Worm (Caenorhabditis elegans) whole organism, L3 larva: ENCODE data around the gene srd-31.

Source experiments
- R02D3.7 ChIP-seq: fragments of 150-350 bp; optimal IDR thresholded peaks from 2 replicates; lab custom pipeline; 2014; ENCODE audit warnings: missing biosample characterization, missing genetic modification characterization
- aly-2 ChIP-seq: fragments of 150-350 bp; optimal IDR thresholded peaks from 2 replicates; lab custom pipeline; 2014; ENCODE audit warnings: missing biosample characterization, missing genetic modification characterization
- ceh-16 ChIP-seq: sonication (generic microtip); optimal IDR thresholded peaks from 2 replicates; lab custom pipeline; 2017; ENCODE audit warnings: missing biosample characterization, missing genetic modification characterization
- ceh-28 ChIP-seq: fragments of 150-350 bp; optimal IDR thresholded peaks from 2 replicates; lab custom pipeline; 2014; ENCODE audit warnings: missing biosample characterization, missing genetic modification reagents, missing genetic modification characterization
- ceh-9 ChIP-seq: sonication (generic microtip); optimal IDR thresholded peaks from 2 replicates; lab custom pipeline; 2018; ENCODE audit warnings: missing biosample characterization, missing genetic modification characterization
- daf-12 ChIP-seq: fragments of 150-350 bp; optimal IDR thresholded peaks from 2 replicates; lab custom pipeline; 2014; ENCODE audit warnings: missing biosample characterization, missing genetic modification reagents, missing genetic modification characterization
- egl-27 ChIP-seq: sonication (generic microtip); optimal IDR thresholded peaks from 4 replicates; lab custom pipeline; 2017; ENCODE audit warnings: missing biosample characterization, missing genetic modification reagents, missing genetic modification characterization
- egl-5 ChIP-seq: fragments of 150-350 bp; optimal IDR thresholded peaks from 2 replicates; lab custom pipeline; 2017; ENCODE audit warnings: missing biosample characterization, missing genetic modification reagents, missing genetic modification characterization, inconsistent platforms
- elt-2 ChIP-seq: sonication (generic microtip); optimal IDR thresholded peaks from 2 replicates; lab custom pipeline; 2016; ENCODE audit warnings: missing genetic modification reagents, mild to moderate bottlenecking, missing genetic modification characterization, missing compliant biosample characterization
- elt-3 ChIP-seq, 3 experiments: fragments of 150-350 bp in 1 of 3; sonication (generic microtip) in 2 of 3; optimal IDR thresholded peaks; 2 replicates in 2 of 3; 4 replicates in 1 of 3; lab custom pipeline; 2014 to 2017; ENCODE audit warnings: missing biosample characterization in 3 of 3, missing genetic modification characterization in 3 of 3
- eor-1 ChIP-seq, 2 experiments: fragments of 150-350 bp; optimal IDR thresholded peaks; 2 replicates each; lab custom pipeline; 2014 to 2018; ENCODE audit warnings: missing biosample characterization in 2 of 2, missing genetic modification characterization in 2 of 2
- fkh-10 ChIP-seq: sonication (generic microtip); optimal IDR thresholded peaks from 2 replicates; lab custom pipeline; 2017; ENCODE audit warnings: missing biosample characterization, missing genetic modification reagents, missing genetic modification characterization
- fkh-2 ChIP-seq: fragments of 150-350 bp; optimal IDR thresholded peaks from 2 replicates; lab custom pipeline; 2014; ENCODE audit warnings: missing biosample characterization, missing genetic modification reagents, missing genetic modification characterization
- fos-1 ChIP-seq: fragments of 150-350 bp; optimal IDR thresholded peaks from 2 replicates; lab custom pipeline; 2014; ENCODE audit warnings: missing biosample characterization, missing genetic modification characterization
- hmg-11 ChIP-seq: sonication (generic microtip); optimal IDR thresholded peaks from 2 replicates; lab custom pipeline; 2016; ENCODE audit warnings: missing genetic modification characterization, missing compliant biosample characterization
- jun-1 ChIP-seq: fragments of 150-350 bp; optimal IDR thresholded peaks from 2 replicates; lab custom pipeline; 2014; ENCODE audit warnings: missing biosample characterization, missing genetic modification reagents, missing genetic modification characterization
- mml-1 ChIP-seq: fragments of 150-350 bp; sonication (generic microtip); optimal IDR thresholded peaks from 3 replicates; lab custom pipeline; 2014; ENCODE audit warnings: missing biosample characterization, missing genetic modification characterization
- nfya-1 ChIP-seq: sonication (generic microtip); optimal IDR thresholded peaks from 2 replicates; lab custom pipeline; 2017; ENCODE audit warnings: missing genetic modification characterization, mild to moderate bottlenecking, missing compliant biosample characterization, antibody characterized with exemption, moderate library complexity; ENCODE audit not compliant: insufficient read depth
- nhr-11 ChIP-seq: fragments of 150-350 bp; optimal IDR thresholded peaks from 2 replicates; lab custom pipeline; 2014; ENCODE audit warnings: missing biosample characterization, missing genetic modification characterization
- nhr-237 ChIP-seq: fragments of 150-350 bp; optimal IDR thresholded peaks from 2 replicates; lab custom pipeline; 2014; ENCODE audit warnings: missing biosample characterization, missing genetic modification characterization
- nhr-28 ChIP-seq: fragments of 150-350 bp; optimal IDR thresholded peaks from 2 replicates; lab custom pipeline; 2014; ENCODE audit warnings: missing biosample characterization, missing genetic modification characterization
- nhr-67 ChIP-seq: fragments of 150-350 bp; optimal IDR thresholded peaks from 2 replicates; lab custom pipeline; 2014; ENCODE audit warnings: missing biosample characterization, missing genetic modification characterization
- nhr-77 ChIP-seq: fragments of 150-350 bp; optimal IDR thresholded peaks from 2 replicates; lab custom pipeline; 2014; ENCODE audit warnings: missing biosample characterization, missing genetic modification characterization
- pha-4 ChIP-seq: fragments of 150-350 bp; optimal IDR thresholded peaks from 2 replicates; lab custom pipeline; 2014; ENCODE audit warnings: missing biosample characterization, missing genetic modification reagents, missing genetic modification characterization
- sea-2 ChIP-seq: fragments of 150-350 bp; sonication (generic microtip); optimal IDR thresholded peaks from 4 replicates; lab custom pipeline; 2014; ENCODE audit warnings: missing biosample characterization, missing genetic modification reagents, missing genetic modification characterization
- skn-1 ChIP-seq: fragments of 150-350 bp; optimal IDR thresholded peaks from 2 replicates; lab custom pipeline; 2014; ENCODE audit warnings: missing biosample characterization, missing genetic modification characterization
- snpc-4 ChIP-seq: fragments of 150-350 bp; optimal IDR thresholded peaks from 2 replicates; lab custom pipeline; 2014; ENCODE audit warnings: missing biosample characterization, missing genetic modification characterization
- tbx-2 ChIP-seq: sonication (generic microtip); optimal IDR thresholded peaks from 2 replicates; lab custom pipeline; 2016; ENCODE audit warnings: mild to moderate bottlenecking, missing genetic modification characterization, missing compliant biosample characterization
- unc-39 ChIP-seq: sonication (generic microtip); optimal IDR thresholded peaks from 4 replicates; lab custom pipeline; 2017; ENCODE audit warnings: missing biosample characterization, missing genetic modification characterization
- unc-62 ChIP-seq: fragments of 150-350 bp; sonication (generic microtip); optimal IDR thresholded peaks from 4 replicates; lab custom pipeline; 2014; ENCODE audit warnings: missing biosample characterization, missing genetic modification reagents, missing genetic modification characterization
- ztf-4 ChIP-seq: fragments of 150-350 bp; optimal IDR thresholded peaks from 2 replicates; lab custom pipeline; 2014; ENCODE audit warnings: missing biosample characterization, missing genetic modification characterization

srd-31 gene

DNA sequence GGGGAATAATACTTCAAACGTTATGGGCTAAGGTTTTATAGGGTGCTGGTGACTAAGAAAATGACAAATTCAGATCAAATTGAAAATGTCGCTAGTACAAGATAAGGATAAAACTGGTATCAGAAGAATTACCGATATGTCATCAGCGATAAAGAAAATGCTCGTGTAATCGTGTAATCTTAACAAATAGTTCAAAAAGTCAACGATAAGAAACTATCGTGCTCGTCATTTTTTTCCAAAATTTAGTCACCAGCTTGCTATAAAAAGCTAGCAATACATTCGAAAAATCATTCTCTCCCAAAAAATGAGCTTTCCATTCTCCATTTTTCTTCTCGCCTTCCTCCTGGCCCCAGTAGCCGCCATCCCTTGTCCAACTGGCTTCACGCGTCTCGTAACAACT is 3.2 kb upstream of the srd-31 start, which contains the start of gene clec-45:
TSS of gene clec-45 (plus strand) at position 301 of the 400 bp plus-strand sequence.
- TF ChIP-seq ztf-4 (no peak), elt-3 (tag; optimal IDR thresholded peaks at IDR 0.05; lab: Kevin White, UChicago) (no peak), eor-1 (tag; optimal IDR thresholded peaks at IDR 0.05; lab: Kevin White, UChicago) (no peak), hmg-11 (tag; lab: Kevin White, UChicago) (no peak), mml-1 (no peak), R02D3.7 (tag; lab: Kevin White, UChicago) (no peak), ceh-9 (tag; lab: Kevin White, UChicago) (no peak), egl-5 (tag; lab: Kevin White, UChicago) (no peak), nhr-77 (tag; lab: Kevin White, UChicago) (no peak), nhr-11 (tag; lab: Kevin White, UChicago) (no peak), elt-2 (tag; lab: Kevin White, UChicago) (no peak)

DNA sequence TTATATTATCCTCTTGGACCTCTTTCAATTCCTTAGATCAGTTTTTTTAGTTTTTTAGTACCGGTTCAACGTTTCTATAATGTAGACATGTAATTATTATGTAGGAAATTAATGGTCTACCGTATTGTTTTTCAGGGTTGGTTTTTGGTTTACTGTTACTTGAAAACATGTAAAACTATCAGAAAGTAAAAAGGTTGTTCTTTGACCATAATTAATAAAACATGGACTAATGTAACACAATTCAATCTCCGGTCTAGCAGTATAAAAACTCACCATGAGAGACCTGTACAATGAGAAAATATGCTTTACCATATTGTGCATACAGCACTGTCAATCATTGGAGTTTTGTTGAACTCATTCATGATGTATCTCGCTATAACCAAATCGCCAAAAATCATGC is 912 bp upstream of the srd-31 start, which contains the start of gene srd-29:
TSS of gene srd-29 (plus strand) at position 301 of the 400 bp plus-strand sequence.
- no peak for TF ChIP-seq jun-1
- TF ChIP-seq, all 47 proteins: peak for 0

DNA sequence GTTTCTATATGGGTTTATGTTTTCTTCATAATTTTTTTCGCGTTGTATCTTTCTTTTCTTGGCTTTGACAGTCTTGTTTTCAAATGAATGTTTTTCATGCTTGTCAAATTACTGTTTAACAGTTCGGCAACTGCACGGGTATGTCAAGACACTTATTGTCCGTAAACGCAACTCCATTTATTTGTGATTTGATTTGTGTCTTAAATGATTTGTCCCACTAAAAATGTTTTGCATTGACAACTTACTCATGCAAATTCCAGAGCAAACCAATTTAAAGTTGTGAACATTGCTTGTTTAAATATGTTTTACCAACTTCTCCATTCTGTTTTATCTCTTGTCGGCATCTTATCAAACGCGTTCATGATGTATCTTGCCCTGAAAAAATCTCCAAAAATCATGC is 2.8 kb downstream of the srd-31 start, which contains the start of gene srd-25:
TSS of gene srd-25 (plus strand) at position 301 of the 400 bp plus-strand sequence.
- TF ChIP-seq unc-62 (GFP tag; lab: Kevin White, UChicago) (no peak), aly-2 (tag; lab: Kevin White, UChicago) (no peak), tbx-2 (tag; lab: Kevin White, UChicago) (no peak), nhr-11 (tag; lab: Kevin White, UChicago) (no peak), ceh-9 (tag; lab: Kevin White, UChicago) (no peak), hmg-11 (tag; lab: Kevin White, UChicago) (no peak)

DNA sequence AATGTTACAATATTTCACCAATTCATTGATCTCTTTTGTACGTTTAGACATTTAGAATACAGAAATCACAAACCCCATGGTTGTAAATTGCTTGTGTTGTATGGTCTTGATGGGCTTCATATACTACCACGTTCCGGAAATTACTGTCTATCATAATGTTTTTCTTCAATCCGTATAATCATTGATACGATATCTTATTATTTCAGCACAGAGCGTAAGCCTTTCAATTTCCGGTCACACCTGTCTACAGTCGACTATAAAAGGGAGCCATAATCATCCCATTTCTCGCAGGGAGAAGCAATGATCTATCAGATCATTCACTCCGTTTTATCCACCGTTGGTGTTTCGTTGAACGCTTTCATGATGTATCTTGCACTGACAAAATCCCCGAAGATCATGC is 5.1 kb downstream of the srd-31 start, which contains the start of gene srd-30:
TSS of gene srd-30 (plus strand) at position 301 of the 400 bp plus-strand sequence.
- no peak for TF ChIP-seq sea-2
- TF ChIP-seq skn-1 (tag; lab: Kevin White, UChicago): no peak
- TF ChIP-seq egl-5 (tag; lab: Kevin White, UChicago): no peak
- no peak for TF ChIP-seq jun-1
- no peak for TF ChIP-seq nfya-1 (tag; lab: Kevin White, UChicago)
- no peak for TF ChIP-seq nhr-28 (tag; lab: Kevin White, UChicago)
- TF ChIP-seq snpc-4 (tag; lab: Kevin White, UChicago): no peak
- TF ChIP-seq egl-27 (tag; lab: Kevin White, UChicago): no peak
- TF ChIP-seq pha-4 (tag; lab: Kevin White, UChicago): no peak
- TF ChIP-seq nhr-67 (tag; lab: Kevin White, UChicago): no peak
- TF ChIP-seq daf-12: no peak
- TF ChIP-seq unc-39 (tag; lab: Kevin White, UChicago): no peak
- no peak for TF ChIP-seq ceh-28 (tag; lab: Kevin White, UChicago)
- no peak for TF ChIP-seq R02D3.7 (tag; lab: Kevin White, UChicago)
- TF ChIP-seq fkh-2 (tag; lab: Kevin White, UChicago): no peak
- no peak for TF ChIP-seq fkh-10 (GFP tag; lab: Kevin White, UChicago)
- TF ChIP-seq, all 47 proteins: peak for 0

DNA sequence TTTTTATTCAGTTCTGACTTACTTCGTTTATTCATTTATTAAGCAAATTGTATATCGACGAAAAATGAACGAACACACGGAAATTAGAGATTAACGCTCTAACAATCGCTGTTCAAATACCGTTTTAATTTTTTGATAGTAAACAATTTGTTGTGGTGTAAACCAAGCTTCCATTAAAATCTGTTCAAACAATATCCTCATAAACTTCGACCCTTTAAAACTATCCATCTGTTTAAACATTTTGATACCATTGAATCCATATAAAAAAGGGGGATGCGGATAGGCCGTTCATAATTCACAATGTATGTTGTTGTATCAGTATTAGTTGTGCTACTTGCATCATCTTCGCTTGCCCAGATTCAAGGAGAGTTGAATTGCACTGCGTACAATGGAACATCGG is 8.0 kb downstream of the srd-31 start, which contains the start of gene F07C4.6:
TSS of gene F07C4.6 (plus strand) at position 301 of the 400 bp plus-strand sequence.
- TF ChIP-seq nhr-11 (tag; lab: Kevin White, UChicago): no peak
- no peak for TF ChIP-seq nhr-28 (tag; lab: Kevin White, UChicago)
- TF ChIP-seq fos-1 (tag; lab: Kevin White, UChicago): no peak
- TF ChIP-seq egl-27 (tag; lab: Kevin White, UChicago): no peak
- no peak for TF ChIP-seq ceh-16
- no peak for TF ChIP-seq mml-1
- TF ChIP-seq nhr-237 (tag; lab: Kevin White, UChicago): no peak
- no peak for TF ChIP-seq jun-1
- TF ChIP-seq snpc-4 (tag; lab: Kevin White, UChicago): no peak
- no peak for TF ChIP-seq nhr-77 (tag; lab: Kevin White, UChicago)
- TF ChIP-seq elt-3 (tag; optimal IDR thresholded peaks at IDR 0.05; lab: Kevin White, UChicago): no peak
- TF ChIP-seq, all 47 proteins: peak for 0
